Fruit fly (Drosophila melanogaster) whole organism, embryonic: ENCODE measurements around the gene ND-13A.
A peak's percentile ranks its signal among the peaks of the same experiment; 100 is the strongest.

Experiments
- ATbp ChIP-seq: fragments of 200-800 bp; sonication (Bioruptor generic); optimal IDR thresholded peaks from 2 replicates; lab custom pipeline; 2017; ENCODE audit warnings: missing biosample characterization, mild to moderate bottlenecking, missing genetic modification characterization, missing genetic modification reagents
- Atf6 ChIP-seq: fragments of 200-800 bp; sonication (Bioruptor generic); IDR thresholded peaks from 2 replicates; pipeline ENCODE4 v1.3.6; 2022; ENCODE audit warnings: missing biosample characterization, missing genetic modification characterization
- Bteb2 ChIP-seq: fragments of 200-800 bp; sonication (Bioruptor generic); optimal IDR thresholded peaks from 2 replicates; lab custom pipeline; 2016; ENCODE audit warnings: missing biosample characterization, missing genetic modification characterization
- CG10366 ChIP-seq: fragments of 200-800 bp; sonication (Bioruptor generic); IDR thresholded peaks from 2 replicates; pipeline ENCODE4 v1.3.6; 2022; ENCODE audit warnings: missing biosample characterization, missing genetic modification characterization
- CG10979 ChIP-seq: fragments of 200-800 bp; sonication (Bioruptor generic); optimal IDR thresholded peaks from 2 replicates; lab custom pipeline; 2018; ENCODE audit warnings: missing biosample characterization, mild to moderate bottlenecking, missing genetic modification characterization, moderate library complexity
- CG12391 ChIP-seq: fragments of 200-800 bp; sonication (Bioruptor generic); optimal IDR thresholded peaks from 3 replicates; lab custom pipeline; 2018; ENCODE audit warnings: missing biosample characterization, mild to moderate bottlenecking, missing genetic modification characterization, moderate library complexity
- CG12769 ChIP-seq: fragments of 200-800 bp; sonication (Bioruptor generic); optimal IDR thresholded peaks from 2 replicates; lab custom pipeline; 2019; ENCODE audit warnings: missing biosample characterization, mild to moderate bottlenecking, missing genetic modification characterization, moderate library complexity
- CG15696 ChIP-seq: fragments of 200-800 bp; sonication (Bioruptor generic); optimal IDR thresholded peaks from 2 replicates; lab custom pipeline; 2019; ENCODE audit warnings: missing biosample characterization, mild to moderate bottlenecking, missing genetic modification characterization, moderate library complexity
- CG16813 ChIP-seq: fragments of 200-800 bp; sonication (Bioruptor generic); IDR thresholded peaks from 3 replicates; pipeline ENCODE4 v1.3.6; 2022; ENCODE audit warnings: missing biosample characterization, missing genetic modification characterization; ENCODE audit not compliant: partially characterized antibody
- CG17186 ChIP-seq: fragments of 200-800 bp; sonication (Bioruptor generic); optimal IDR thresholded peaks from 3 replicates; lab custom pipeline; 2017; ENCODE audit warnings: missing biosample characterization, missing genetic modification reagents, missing genetic modification characterization
- CG17328 ChIP-seq: fragments of 200-800 bp; sonication (Bioruptor generic); IDR thresholded peaks from 2 replicates; pipeline ENCODE4 v1.3.6; 2022; ENCODE audit warnings: missing biosample characterization, missing genetic modification characterization
- CG17385 ChIP-seq: fragments of 200-800 bp; sonication (Bioruptor generic); optimal IDR thresholded peaks from 3 replicates; lab custom pipeline; 2018; ENCODE audit warnings: missing biosample characterization, mild to moderate bottlenecking, missing genetic modification characterization
- CG17612 ChIP-seq: fragments of 200-800 bp; sonication (Bioruptor generic); IDR thresholded peaks from 2 replicates; pipeline ENCODE4 v1.3.6; 2022; ENCODE audit warnings: missing biosample characterization, missing genetic modification characterization
- CG17829 ChIP-seq: fragments of 200-800 bp; optimal IDR thresholded peaks from 2 replicates; lab custom pipeline; 2019; ENCODE audit warnings: missing biosample characterization, mild to moderate bottlenecking, missing genetic modification characterization, moderate library complexity
- CG18476 ChIP-seq: fragments of 200-800 bp; sonication (Bioruptor generic); optimal IDR thresholded peaks from 2 replicates; lab custom pipeline; 2016; ENCODE audit warnings: missing biosample characterization, mild to moderate bottlenecking, missing genetic modification characterization
- CG2120 ChIP-seq: fragments of 200-800 bp; sonication (Bioruptor generic); optimal IDR thresholded peaks from 3 replicates; lab custom pipeline; 2016; ENCODE audit warnings: missing biosample characterization, missing genetic modification characterization
- CG2199 ChIP-seq: fragments of 200-800 bp; sonication (Bioruptor generic); IDR thresholded peaks from 3 replicates; pipeline ENCODE4 v1.3.6; 2022; ENCODE audit warnings: missing biosample characterization, missing genetic modification characterization
- CG31224 ChIP-seq: fragments of 200-800 bp; sonication (Bioruptor generic); IDR thresholded peaks from 2 replicates; pipeline ENCODE4 v1.3.6; 2022; ENCODE audit warnings: missing biosample characterization, missing genetic modification characterization
- CG33557 ChIP-seq: fragments of 200-800 bp; sonication (Bioruptor generic); optimal IDR thresholded peaks from 2 replicates; lab custom pipeline; 2019; ENCODE audit warnings: missing biosample characterization, mild to moderate bottlenecking, missing genetic modification characterization, moderate library complexity
- CG34422 ChIP-seq: fragments of 200-800 bp; sonication (Bioruptor generic); IDR thresholded peaks from 3 replicates; pipeline ENCODE4 v1.3.6; 2022; ENCODE audit warnings: missing biosample characterization, missing genetic modification characterization
- CG4328 ChIP-seq: fragments of 200-800 bp; sonication (Bioruptor generic); optimal IDR thresholded peaks from 3 replicates; lab custom pipeline; 2017; ENCODE audit warnings: missing biosample characterization, missing genetic modification reagents, missing genetic modification characterization
- CG4360 ChIP-seq: fragments of 200-800 bp; sonication (Bioruptor generic); IDR thresholded peaks from 2 replicates; pipeline ENCODE4 v1.3.6; 2022; ENCODE audit warnings: missing biosample characterization, missing genetic modification characterization
- CG4617 ChIP-seq: fragments of 200-800 bp; sonication (Bioruptor generic); optimal IDR thresholded peaks from 3 replicates; lab custom pipeline; 2016; ENCODE audit warnings: missing biosample characterization, missing genetic modification characterization, borderline replicate concordance
- CG6791 ChIP-seq: fragments of 200-800 bp; sonication (Bioruptor generic); IDR thresholded peaks from 3 replicates; pipeline ENCODE4 v1.3.6; 2022; ENCODE audit warnings: missing biosample characterization, missing genetic modification characterization; ENCODE audit not compliant: partially characterized antibody
- CG7987 ChIP-seq: fragments of 200-800 bp; sonication (Bioruptor generic); optimal IDR thresholded peaks from 2 replicates; lab custom pipeline; 2018; ENCODE audit warnings: missing biosample characterization, mild to moderate bottlenecking, missing genetic modification characterization, moderate library complexity
- CG8359 ChIP-seq: fragments of 200-800 bp; sonication (Bioruptor generic); optimal IDR thresholded peaks from 2 replicates; lab custom pipeline; 2017; ENCODE audit warnings: missing biosample characterization, mild to moderate bottlenecking, missing genetic modification characterization, borderline replicate concordance
- CG8478 ChIP-seq: fragments of >200 bp; optimal IDR thresholded peaks from 2 replicates; lab custom pipeline; 2018
- CG8765 ChIP-seq: fragments of 200-800 bp; sonication (Bioruptor generic); IDR thresholded peaks from 2 replicates; pipeline ENCODE4 v1.3.6; 2022; ENCODE audit warnings: missing biosample characterization, missing genetic modification characterization
- CG8944 ChIP-seq: fragments of 200-800 bp; sonication (Bioruptor generic); optimal IDR thresholded peaks from 3 replicates; lab custom pipeline; 2016; ENCODE audit warnings: missing biosample characterization, missing genetic modification characterization
- Camta ChIP-seq: fragments of 200-800 bp; sonication (Bioruptor generic); optimal IDR thresholded peaks from 2 replicates; lab custom pipeline; 2016; ENCODE audit warnings: missing biosample characterization, missing genetic modification characterization
- Dad ChIP-seq: fragments of 200-800 bp; sonication (Bioruptor generic); optimal IDR thresholded peaks from 3 replicates; lab custom pipeline; 2016; ENCODE audit warnings: missing biosample characterization, missing genetic modification characterization
- H15 ChIP-seq: fragments of 200-800 bp; sonication (Bioruptor generic); IDR thresholded peaks from 3 replicates; pipeline ENCODE4 v1.3.6; 2022; ENCODE audit warnings: missing biosample characterization, missing genetic modification characterization
- HLH3B ChIP-seq: fragments of 200-800 bp; sonication (Bioruptor generic); IDR thresholded peaks from 2 replicates; pipeline ENCODE4 v1.3.6; 2022; ENCODE audit warnings: missing biosample characterization, missing genetic modification characterization
- bigmax ChIP-seq: fragments of 200-800 bp; sonication (Bioruptor generic); optimal IDR thresholded peaks from 2 replicates; lab custom pipeline; 2018; ENCODE audit warnings: missing biosample characterization, mild to moderate bottlenecking, missing genetic modification characterization
- chm ChIP-seq: fragments of 200-800 bp; sonication (Bioruptor generic); IDR thresholded peaks from 2 replicates; pipeline ENCODE4 v1.3.6; 2022; ENCODE audit warnings: missing biosample characterization, missing genetic modification characterization
- croc ChIP-seq: fragments of 200-800 bp; sonication (Bioruptor generic); conservative IDR thresholded peaks from 3 replicates; pipeline ENCODE4 v1.3.6; 2022; ENCODE audit warnings: missing biosample characterization, missing genetic modification characterization
- dimm ChIP-seq: fragments of 200-800 bp; sonication (Bioruptor generic); IDR thresholded peaks from 2 replicates; pipeline ENCODE4 v1.3.6; 2022; ENCODE audit warnings: missing biosample characterization, missing genetic modification characterization
- dmrt99B ChIP-seq: fragments of 200-800 bp; sonication (Bioruptor generic); optimal IDR thresholded peaks from 2 replicates; lab custom pipeline; 2018; ENCODE audit warnings: missing biosample characterization, mild to moderate bottlenecking, missing genetic modification characterization, moderate library complexity
- en ChIP-seq: fragments of 200-800 bp; sonication (Bioruptor generic); optimal IDR thresholded peaks from 2 replicates; lab custom pipeline; 2016; ENCODE audit warnings: missing biosample characterization, missing genetic modification characterization
- fru ChIP-seq: fragments of >200 bp; optimal IDR thresholded peaks from 2 replicates; lab custom pipeline; 2017
- ham ChIP-seq: fragments of 200-800 bp; sonication (Bioruptor generic); IDR thresholded peaks from 2 replicates; pipeline ENCODE4 v1.3.6; 2022; ENCODE audit warnings: missing biosample characterization, missing genetic modification characterization
- jigr1 ChIP-seq: fragments of 200-800 bp; sonication (Bioruptor generic); IDR thresholded peaks from 3 replicates; pipeline ENCODE4 v1.3.6; 2022; ENCODE audit warnings: missing biosample characterization, missing genetic modification characterization
- lilli ChIP-seq: fragments of 200-800 bp; sonication (Bioruptor generic); optimal IDR thresholded peaks from 3 replicates; lab custom pipeline; 2016; ENCODE audit warnings: missing biosample characterization, missing genetic modification characterization
- maf-S ChIP-seq: fragments of 200-800 bp; sonication (Bioruptor generic); optimal IDR thresholded peaks from 2 replicates; lab custom pipeline; 2016; ENCODE audit warnings: missing biosample characterization, missing genetic modification characterization
- pfk ChIP-seq: fragments of 200-800 bp; sonication (Bioruptor generic); optimal IDR thresholded peaks from 2 replicates; lab custom pipeline; 2018; ENCODE audit warnings: missing biosample characterization, mild to moderate bottlenecking, missing genetic modification characterization, moderate library complexity
- psq ChIP-seq: fragments of 200-800 bp; sonication (Bioruptor generic); optimal IDR thresholded peaks from 2 replicates; lab custom pipeline; 2017; ENCODE audit warnings: missing biosample characterization, missing genetic modification characterization
- row ChIP-seq: fragments of 200-800 bp; sonication (Bioruptor generic); IDR thresholded peaks from 3 replicates; pipeline ENCODE4 v1.3.6; 2022; ENCODE audit warnings: missing biosample characterization, missing genetic modification characterization
- seq ChIP-seq: fragments of 200-800 bp; sonication (Bioruptor generic); IDR thresholded peaks from 2 replicates; pipeline ENCODE4 v1.3.6; 2022; ENCODE audit warnings: missing biosample characterization, missing genetic modification characterization
- so ChIP-seq: fragments of 200-800 bp; sonication (Bioruptor generic); IDR thresholded peaks from 3 replicates; pipeline ENCODE4 v1.3.6; 2022; ENCODE audit warnings: missing biosample characterization, missing genetic modification characterization
- wdn ChIP-seq: fragments of 200-800 bp; sonication (Bioruptor generic); IDR thresholded peaks from 2 replicates; pipeline ENCODE4 v1.3.6; 2022; ENCODE audit warnings: missing biosample characterization, missing genetic modification characterization
- zfh2 ChIP-seq: fragments of 200-800 bp; sonication (Bioruptor generic); optimal IDR thresholded peaks from 2 replicates; lab custom pipeline; 2016; ENCODE audit warnings: missing biosample characterization, missing genetic modification characterization

Gene ND-13A

dm6 chr2L:5052367-5052914 lies 47.6 kb downstream of the ND-13A start, which contains the start of gene senju (continued):
- peak; percentile 65 for TF ChIP-seq maf-S (GFP tag; lab: Kevin White, UChicago)
- TF ChIP-seq CG7987 (GFP tag; lab: Kevin White, UChicago) = peak; percentile 93
- no peak for TF ChIP-seq fru (lab: Kevin White, UChicago)
- TF ChIP-seq CG8359 = peak; percentile 63
- peak; percentile 92 for TF ChIP-seq CG17328
- peak; percentile 83 for TF ChIP-seq CG17385 (GFP tag; lab: Kevin White, UChicago)
- TF ChIP-seq CG33557 (GFP tag; lab: Kevin White, UChicago) = peak; percentile 72
- 0 out of 3 replicates have a peak, but pooled peaks have one; percentile 35 for TF ChIP-seq CG2199 (GFP tag; lab: Robert Waterston, UW)
- TF ChIP-seq CG8478 (lab: Kevin White, UChicago) = no peak
- peak; percentile 96 for TF ChIP-seq CG2120
- TF ChIP-seq croc (GFP tag; lab: Robert Waterston, UW) = peak; percentile 27; the same call in 1 of the 3 replicates
- peak; percentile 80 for TF ChIP-seq Atf6 (GFP tag; lab: Robert Waterston, UW)
- TF ChIP-seq psq = peak; percentile 58
- peak; percentile 95 for TF ChIP-seq CG4617
- TF ChIP-seq HLH3B (GFP tag; lab: Robert Waterston, UW) = peak; percentile 78
- peak; percentile 94 for TF ChIP-seq lilli
- TF ChIP-seq CG4360 = peak; percentile 51; the same call in 1 of the 2 replicates
- TF ChIP-seq zfh2 (GFP tag; lab: Kevin White, UChicago) = peak; percentile 90
- TF ChIP-seq wdn = peak; percentile 66
- peak; percentile 87 for TF ChIP-seq chm (GFP tag; lab: Robert Waterston, UW)
- TF ChIP-seq CG10979 (tag; lab: Kevin White, UChicago) = peak; percentile 76
- TF ChIP-seq en (GFP tag; lab: Kevin White, UChicago) = peak; percentile 62
- TF ChIP-seq CG15696 (tag; lab: Kevin White, UChicago) = peak; percentile 38
- TF ChIP-seq CG4328 (GFP tag; lab: Kevin White, UChicago) = peak; percentile 83
- peak; percentile 93 for TF ChIP-seq CG8944
- peak; percentile 60; the same call in 1 of the 3 replicates for TF ChIP-seq H15 (GFP tag; lab: Robert Waterston, UW)
- peak; percentile 82 for TF ChIP-seq CG12769 (tag; lab: Kevin White, UChicago)
- TF ChIP-seq Camta (GFP tag; lab: Kevin White, UChicago) = peak; percentile 77
- peak; percentile 78 for TF ChIP-seq dmrt99B (tag; lab: Kevin White, UChicago)
- TF ChIP-seq CG17829 (tag; lab: Kevin White, UChicago) = peak; percentile 63
- TF ChIP-seq dimm (GFP tag; lab: Robert Waterston, UW) = no peak
- TF ChIP-seq CG6791 (GFP tag; lab: Robert Waterston, UW) = peak; percentile 54
- no peak for TF ChIP-seq CG17612 (GFP tag; lab: Robert Waterston, UW)
- TF ChIP-seq Dad (GFP tag; lab: Kevin White, UChicago) = peak; percentile 88
- TF ChIP-seq CG18476 = peak; percentile 76
- peak; percentile 50 for TF ChIP-seq CG8765
- peak; percentile 83 for TF ChIP-seq CG12391 (tag; lab: Kevin White, UChicago)
- TF ChIP-seq pfk (GFP tag; lab: Kevin White, UChicago) = peak; percentile 75
- TF ChIP-seq CG17186 (GFP tag; lab: Kevin White, UChicago) = peak; percentile 83
- peak; percentile 40; the same call in 1 of the 2 replicates for TF ChIP-seq ham (GFP tag; lab: Robert Waterston, UW)
- TF ChIP-seq bigmax (GFP tag; lab: Kevin White, UChicago) = peak; percentile 30
- peak; percentile 75; the same call in 2 of the 3 replicates for TF ChIP-seq so (GFP tag; lab: Robert Waterston, UW)
- TF ChIP-seq jigr1 (GFP tag; lab: Robert Waterston, UW) = peak; percentile 47; the same call in 1 of the 3 replicates
- TF ChIP-seq CG34422 (GFP tag; lab: Robert Waterston, UW) = peak; percentile 94
- peak; percentile 82 for TF ChIP-seq CG10366
- TF ChIP-seq row (GFP tag; lab: Robert Waterston, UW) = peak; percentile 73
- peak; percentile 50 for TF ChIP-seq Bteb2 (GFP tag; lab: Kevin White, UChicago)
- TF ChIP-seq seq = peak; percentile 81
- peak; percentile 87 for TF ChIP-seq ATbp (GFP tag; lab: Kevin White, UChicago)
- peak; percentile 39; the same call in 1 of the 3 replicates for TF ChIP-seq CG16813 (GFP tag; lab: Robert Waterston, UW)
- TF ChIP-seq CG31224 (GFP tag; lab: Robert Waterston, UW) = peak; percentile 63
